Fruit fly (Drosophila melanogaster) whole organism, pupa: Measurements from ENCODE around the gene CG11768.

Source experiments
- CG10348 ChIP-seq: fragments of 200-800 bp; sonication (Bioruptor generic); IDR thresholded peaks from 2 replicates; pipeline ENCODE4 v1.3.6; 2022; ENCODE audit warnings: missing biosample characterization, missing genetic modification characterization
- CG12605 ChIP-seq: fragments of 200-800 bp; sonication (Bioruptor generic); IDR thresholded peaks from 2 replicates; pipeline ENCODE4 v1.3.6; 2022; ENCODE audit warnings: missing biosample characterization, missing genetic modification characterization
- CG13204 ChIP-seq: fragments of 200-800 bp; sonication (Bioruptor generic); optimal IDR thresholded peaks from 2 replicates; lab custom pipeline; 2018; ENCODE audit warnings: missing biosample characterization, mild to moderate bottlenecking, missing genetic modification characterization, moderate library complexity
- CG14655 ChIP-seq: fragments of 200-800 bp; sonication (Bioruptor generic); optimal IDR thresholded peaks from 3 replicates; lab custom pipeline; 2017; ENCODE audit warnings: mild to moderate bottlenecking, missing biosample characterization, missing genetic modification reagents, missing genetic modification characterization
- CG15710 ChIP-seq: fragments of 200-800 bp; sonication (Bioruptor generic); optimal IDR thresholded peaks from 2 replicates; lab custom pipeline; 2018; ENCODE audit warnings: missing biosample characterization, mild to moderate bottlenecking, missing genetic modification characterization, moderate library complexity
- CG17806 ChIP-seq: fragments of 200-800 bp; sonication (Bioruptor generic); optimal IDR thresholded peaks from 2 replicates; lab custom pipeline; 2018; ENCODE audit warnings: missing biosample characterization, mild to moderate bottlenecking, missing genetic modification characterization, moderate library complexity
- CG32121 ChIP-seq: fragments of 200-800 bp; sonication (Bioruptor generic); IDR thresholded peaks from 2 replicates; pipeline ENCODE4 v1.3.6; 2022; ENCODE audit warnings: missing biosample characterization, missing genetic modification characterization
- CG34367 ChIP-seq: fragments of 200-800 bp; sonication (Bioruptor generic); optimal IDR thresholded peaks from 2 replicates; lab custom pipeline; 2018; ENCODE audit warnings: missing biosample characterization, mild to moderate bottlenecking, missing genetic modification characterization
- CG4496 ChIP-seq: fragments of 200-800 bp; sonication (Bioruptor generic); IDR thresholded peaks from 3 replicates; pipeline ENCODE4 v1.3.6; 2022; ENCODE audit warnings: missing biosample characterization, missing genetic modification characterization
- CG8159 ChIP-seq: fragments of 200-800 bp; sonication (Bioruptor generic); optimal IDR thresholded peaks from 3 replicates; lab custom pipeline; 2018; ENCODE audit warnings: missing biosample characterization, mild to moderate bottlenecking, missing genetic modification characterization, moderate library complexity
- CG8301 ChIP-seq: fragments of 200-800 bp; sonication (Bioruptor generic); optimal IDR thresholded peaks from 2 replicates; lab custom pipeline; 2018; ENCODE audit warnings: missing biosample characterization, mild to moderate bottlenecking, missing genetic modification characterization
- CG9948 ChIP-seq: fragments of 200-800 bp; sonication (Bioruptor generic); optimal IDR thresholded peaks from 2 replicates; lab custom pipeline; 2018; ENCODE audit warnings: missing biosample characterization, mild to moderate bottlenecking, missing genetic modification characterization, moderate library complexity
- D1 ChIP-seq: fragments of 200-800 bp; sonication (Bioruptor generic); optimal IDR thresholded peaks from 2 replicates; lab custom pipeline; 2018; ENCODE audit warnings: missing biosample characterization, mild to moderate bottlenecking, missing genetic modification characterization, moderate library complexity
- EcR ChIP-seq: fragments of 200-800 bp; sonication (Bioruptor generic); optimal IDR thresholded peaks from 3 replicates; lab custom pipeline; 2019; ENCODE audit warnings: missing biosample characterization, missing genetic modification characterization, mild to moderate bottlenecking, moderate library complexity, missing genetic modification reagents
- Ets98B ChIP-seq: fragments of 200-800 bp; sonication (Bioruptor generic); IDR thresholded peaks from 2 replicates; pipeline ENCODE4 v1.3.6; 2022; ENCODE audit warnings: missing biosample characterization, missing genetic modification characterization
- Pif1A ChIP-seq: fragments of 200-800 bp; sonication (Bioruptor generic); optimal IDR thresholded peaks from 3 replicates; lab custom pipeline; 2016; ENCODE audit warnings: missing biosample characterization, missing genetic modification characterization
- Pif1B ChIP-seq: fragments of 200-800 bp; sonication (Bioruptor generic); optimal IDR thresholded peaks from 3 replicates; lab custom pipeline; 2016; ENCODE audit warnings: missing biosample characterization, missing genetic modification characterization
- Snoo ChIP-seq: fragments of 200-800 bp; sonication (Bioruptor generic); optimal IDR thresholded peaks from 3 replicates; lab custom pipeline; 2017; ENCODE audit warnings: missing biosample characterization, mild to moderate bottlenecking, missing genetic modification characterization, inconsistent platforms
- fd96Ca ChIP-seq: fragments of 200-800 bp; sonication (Bioruptor generic); IDR thresholded peaks from 3 replicates; pipeline ENCODE4 v1.3.6; 2022; ENCODE audit warnings: missing biosample characterization, missing genetic modification characterization
- gl ChIP-seq: fragments of 200-800 bp; sonication (Bioruptor generic); optimal IDR thresholded peaks from 2 replicates; lab custom pipeline; 2018; ENCODE audit warnings: missing biosample characterization, mild to moderate bottlenecking, missing genetic modification characterization
- rn ChIP-seq: fragments of 200-800 bp; sonication (Bioruptor generic); IDR thresholded peaks from 2 replicates; pipeline ENCODE4 v1.3.6; 2022; ENCODE audit warnings: missing biosample characterization, missing genetic modification characterization

CG11768 gene

dm6 chr3R:8726632-8727031 lies 41.4 kb downstream of the CG11768 start, which contains the start of gene CG8159:
Gene CG8159 (plus strand): TSS chr3R:8726854.
- TF ChIP-seq EcR (GFP tag; lab: Kevin White, UChicago) = no peak
- no peak for TF ChIP-seq D1 (tag; lab: Kevin White, UChicago)
- TF ChIP-seq CG32121 (GFP tag; lab: Robert Waterston, UW) = no peak
- no peak for TF ChIP-seq CG14655 (GFP tag; lab: Kevin White, UChicago)
- no peak for TF ChIP-seq CG34367
- no peak for TF ChIP-seq Snoo (tag; lab: Kevin White, UChicago)
- no peak for TF ChIP-seq CG8301 (tag; lab: Kevin White, UChicago)

dm6 chr3R:8725179-8725578 lies 42.8 kb downstream of the CG11768 start, which contains the start of gene ouib:
Gene ouib (plus strand): TSS chr3R:8725479.
- TF ChIP-seq fd96Ca (no peak), Pif1A (GFP tag; lab: Kevin White, UChicago) (no peak), CG10348 (GFP tag; lab: Robert Waterston, UW) (no peak), CG13204 (no peak)

- TF ChIP-seq CG10348 (GFP tag; lab: Robert Waterston, UW) (no peak), gl (tag; lab: Kevin White, UChicago) (no peak), CG9948 (no peak), fd96Ca (no peak), CG8159 (no peak)
Measured at dm6 chr3R:8722962-8723548, 44.9 kb downstream of the CG11768 start, which contains the start of gene nom. Gene nom (plus strand): TSS chr3R:8723174.

dm6 chr3R:8721071-8721470 lies 46.9 kb downstream of the CG11768 start, which contains the start of gene CG8136:
Gene CG8136 (plus strand): TSS chr3R:8721371.
- TF ChIP-seq CG4496 (no peak), CG15710 (tag; lab: Kevin White, UChicago) (no peak), Ets98B (GFP tag; lab: Robert Waterston, UW) (no peak)

- TF ChIP-seq CG8301 (tag; lab: Kevin White, UChicago) (no peak), CG9948 (no peak), D1 (tag; lab: Kevin White, UChicago) (no peak), CG4496 (0 out of 3 replicates have a peak, but pooled peaks have one; percentile 29), CG12605 (GFP tag; lab: Robert Waterston, UW) (no peak)
Measured at dm6 chr3R:8718898-8719297, 49.1 kb downstream of the CG11768 start, which contains the start of gene CG11760. Gene CG11760 (plus strand): TSS chr3R:8719198.

dm6 chr3R:8718356-8718755 lies 49.6 kb downstream of the CG11768 start, which contains the start of gene Cks85A:
Gene Cks85A (minus strand): TSS chr3R:8718456.
- TF ChIP-seq CG17806 (tag; lab: Kevin White, UChicago) (no peak), CG4496 (no peak), Ets98B (GFP tag; lab: Robert Waterston, UW) (no peak; the same call in 1 of the 2 replicates), CG32121 (GFP tag; lab: Robert Waterston, UW) (no peak; the same call in 1 of the 2 replicates), EcR (GFP tag; lab: Kevin White, UChicago) (no peak), CG10348 (GFP tag; lab: Robert Waterston, UW) (no peak)

dm6 chr3R:8716551-8716879 lies 51.5 kb downstream of the CG11768 start:
- TF ChIP-seq EcR (GFP tag; lab: Kevin White, UChicago) (no peak), Pif1A (GFP tag; lab: Kevin White, UChicago) (no peak), Snoo (tag; lab: Kevin White, UChicago) (no peak), CG17806 (tag; lab: Kevin White, UChicago) (peak; percentile 19), Pif1B (GFP tag; lab: Kevin White, UChicago) (no peak), gl (tag; lab: Kevin White, UChicago) (no peak), CG8159 (no peak), CG10348 (GFP tag; lab: Robert Waterston, UW) (no peak), CG9948 (peak; percentile 30), CG34367 (no peak), CG15710 (tag; lab: Kevin White, UChicago) (peak; percentile 4), CG12605 (GFP tag; lab: Robert Waterston, UW) (no peak), CG14655 (GFP tag; lab: Kevin White, UChicago) (no peak), CG8301 (tag; lab: Kevin White, UChicago) (peak; percentile 11), fd96Ca (no peak), CG32121 (GFP tag; lab: Robert Waterston, UW) (no peak), CG4496 (no peak), D1 (tag; lab: Kevin White, UChicago) (no peak), Ets98B (GFP tag; lab: Robert Waterston, UW) (no peak), rn (no peak), CG13204 (no peak)
